Worm (Caenorhabditis elegans) whole organism, L4 larva: ENCODE data around the gene F13A2.2.

ENCODE experiments used
- lin-15B ChIP-seq: fragments of 150-350 bp; sonication (generic microtip); optimal IDR thresholded peaks from 3 replicates; lab custom pipeline; 2014; ENCODE audit warnings: missing biosample characterization, missing genetic modification characterization
- zfp-3 ChIP-seq: fragments of 200-800 bp; sonication (Bioruptor generic); conservative IDR thresholded peaks from 2 replicates; pipeline ENCODE4 v1.3.6; 2022; ENCODE audit warnings: missing genetic modification reagents, missing genetic modification characterization, missing compliant biosample characterization

ce11 chrV:4384482-4384881 is at the start of gene F13A2.2:
- no peak for TF ChIP-seq zfp-3 (GFP tag; lab: Robert Waterston, UW)
- no peak for TF ChIP-seq lin-15B (tag; lab: Kevin White, UChicago)
